Worm (Caenorhabditis elegans) whole organism, L3 larva: ENCODE results near the gene icap-1.

Source experiments
- R02D3.7 ChIP-seq: fragments of 150-350 bp; optimal IDR thresholded peaks from 2 replicates; lab custom pipeline; 2014; ENCODE audit warnings: missing biosample characterization, missing genetic modification characterization
- ZK546.5 ChIP-seq: sonication (generic microtip); optimal IDR thresholded peaks from 2 replicates; lab custom pipeline; 2017; ENCODE audit warnings: missing biosample characterization, missing genetic modification characterization
- aly-2 ChIP-seq: fragments of 150-350 bp; optimal IDR thresholded peaks from 2 replicates; lab custom pipeline; 2014; ENCODE audit warnings: missing biosample characterization, missing genetic modification characterization
- ceh-16 ChIP-seq: sonication (generic microtip); optimal IDR thresholded peaks from 2 replicates; lab custom pipeline; 2017; ENCODE audit warnings: missing biosample characterization, missing genetic modification characterization
- ceh-9 ChIP-seq: sonication (generic microtip); optimal IDR thresholded peaks from 2 replicates; lab custom pipeline; 2018; ENCODE audit warnings: missing biosample characterization, missing genetic modification characterization
- egl-27 ChIP-seq: sonication (generic microtip); optimal IDR thresholded peaks from 4 replicates; lab custom pipeline; 2017; ENCODE audit warnings: missing biosample characterization, missing genetic modification reagents, missing genetic modification characterization
- elt-1 ChIP-seq: fragments of 150-350 bp; optimal IDR thresholded peaks from 2 replicates; lab custom pipeline; 2014; ENCODE audit warnings: missing biosample characterization, missing genetic modification characterization
- elt-3 ChIP-seq, 3 experiments: fragments of 150-350 bp in 1 of 3; sonication (generic microtip) in 2 of 3; optimal IDR thresholded peaks; 2 replicates in 2 of 3; 4 replicates in 1 of 3; lab custom pipeline; 2014 to 2017; ENCODE audit warnings: missing biosample characterization in 3 of 3, missing genetic modification characterization in 3 of 3
- eor-1 ChIP-seq, 2 experiments: fragments of 150-350 bp; optimal IDR thresholded peaks; 2 replicates each; lab custom pipeline; 2014 to 2018; ENCODE audit warnings: missing biosample characterization in 2 of 2, missing genetic modification characterization in 2 of 2
- fkh-10 ChIP-seq: sonication (generic microtip); optimal IDR thresholded peaks from 2 replicates; lab custom pipeline; 2017; ENCODE audit warnings: missing biosample characterization, missing genetic modification reagents, missing genetic modification characterization
- fkh-2 ChIP-seq: fragments of 150-350 bp; optimal IDR thresholded peaks from 2 replicates; lab custom pipeline; 2014; ENCODE audit warnings: missing biosample characterization, missing genetic modification reagents, missing genetic modification characterization
- fos-1 ChIP-seq: fragments of 150-350 bp; optimal IDR thresholded peaks from 2 replicates; lab custom pipeline; 2014; ENCODE audit warnings: missing biosample characterization, missing genetic modification characterization
- hmg-11 ChIP-seq: sonication (generic microtip); optimal IDR thresholded peaks from 2 replicates; lab custom pipeline; 2016; ENCODE audit warnings: missing genetic modification characterization, missing compliant biosample characterization
- jun-1 ChIP-seq: fragments of 150-350 bp; optimal IDR thresholded peaks from 2 replicates; lab custom pipeline; 2014; ENCODE audit warnings: missing biosample characterization, missing genetic modification reagents, missing genetic modification characterization
- lin-15B ChIP-seq: fragments of 150-350 bp; optimal IDR thresholded peaks from 2 replicates; lab custom pipeline; 2014; ENCODE audit warnings: missing biosample characterization, missing genetic modification characterization
- lin-39 ChIP-seq: fragments of 150-350 bp; optimal IDR thresholded peaks from 2 replicates; lab custom pipeline; 2018; ENCODE audit warnings: missing biosample characterization, missing genetic modification reagents, missing genetic modification characterization
- lsy-12 ChIP-seq: sonication (generic microtip); optimal IDR thresholded peaks from 2 replicates; lab custom pipeline; 2016; ENCODE audit warnings: mild to moderate bottlenecking, missing genetic modification characterization, missing compliant biosample characterization
- mdl-1 ChIP-seq: fragments of 150-350 bp; optimal IDR thresholded peaks from 2 replicates; lab custom pipeline; 2014; ENCODE audit warnings: missing biosample characterization, missing genetic modification characterization
- mml-1 ChIP-seq: fragments of 150-350 bp; sonication (generic microtip); optimal IDR thresholded peaks from 3 replicates; lab custom pipeline; 2014; ENCODE audit warnings: missing biosample characterization, missing genetic modification characterization
- nfya-1 ChIP-seq: sonication (generic microtip); optimal IDR thresholded peaks from 2 replicates; lab custom pipeline; 2017; ENCODE audit warnings: missing genetic modification characterization, mild to moderate bottlenecking, missing compliant biosample characterization, antibody characterized with exemption, moderate library complexity; ENCODE audit not compliant: insufficient read depth
- nhr-12 ChIP-seq: fragments of 150-350 bp; optimal IDR thresholded peaks from 2 replicates; lab custom pipeline; 2014; ENCODE audit warnings: missing biosample characterization, missing genetic modification characterization
- nhr-237 ChIP-seq: fragments of 150-350 bp; optimal IDR thresholded peaks from 2 replicates; lab custom pipeline; 2014; ENCODE audit warnings: missing biosample characterization, missing genetic modification characterization
- nhr-25 ChIP-seq: sonication (generic microtip); optimal IDR thresholded peaks from 2 replicates; lab custom pipeline; 2017; ENCODE audit warnings: missing biosample characterization, missing genetic modification characterization
- nhr-28 ChIP-seq: fragments of 150-350 bp; optimal IDR thresholded peaks from 2 replicates; lab custom pipeline; 2014; ENCODE audit warnings: missing biosample characterization, missing genetic modification characterization
- nhr-67 ChIP-seq: fragments of 150-350 bp; optimal IDR thresholded peaks from 2 replicates; lab custom pipeline; 2014; ENCODE audit warnings: missing biosample characterization, missing genetic modification characterization
- nhr-76 ChIP-seq: fragments of 150-350 bp; sonication (generic microtip); optimal IDR thresholded peaks from 5 replicates; lab custom pipeline; 2014; ENCODE audit warnings: missing biosample characterization, missing genetic modification characterization
- nhr-77 ChIP-seq: fragments of 150-350 bp; optimal IDR thresholded peaks from 2 replicates; lab custom pipeline; 2014; ENCODE audit warnings: missing biosample characterization, missing genetic modification characterization
- pha-4 ChIP-seq: fragments of 150-350 bp; optimal IDR thresholded peaks from 2 replicates; lab custom pipeline; 2014; ENCODE audit warnings: missing biosample characterization, missing genetic modification reagents, missing genetic modification characterization
- sea-2 ChIP-seq: fragments of 150-350 bp; sonication (generic microtip); optimal IDR thresholded peaks from 4 replicates; lab custom pipeline; 2014; ENCODE audit warnings: missing biosample characterization, missing genetic modification reagents, missing genetic modification characterization
- skn-1 ChIP-seq: fragments of 150-350 bp; optimal IDR thresholded peaks from 2 replicates; lab custom pipeline; 2014; ENCODE audit warnings: missing biosample characterization, missing genetic modification characterization
- snpc-4 ChIP-seq: fragments of 150-350 bp; optimal IDR thresholded peaks from 2 replicates; lab custom pipeline; 2014; ENCODE audit warnings: missing biosample characterization, missing genetic modification characterization
- tbx-2 ChIP-seq: sonication (generic microtip); optimal IDR thresholded peaks from 2 replicates; lab custom pipeline; 2016; ENCODE audit warnings: mild to moderate bottlenecking, missing genetic modification characterization, missing compliant biosample characterization
- unc-39 ChIP-seq: sonication (generic microtip); optimal IDR thresholded peaks from 4 replicates; lab custom pipeline; 2017; ENCODE audit warnings: missing biosample characterization, missing genetic modification characterization
- unc-62 ChIP-seq: fragments of 150-350 bp; sonication (generic microtip); optimal IDR thresholded peaks from 4 replicates; lab custom pipeline; 2014; ENCODE audit warnings: missing biosample characterization, missing genetic modification reagents, missing genetic modification characterization
- zag-1 ChIP-seq: fragments of 150-350 bp; optimal IDR thresholded peaks from 2 replicates; lab custom pipeline; 2014; ENCODE audit warnings: missing biosample characterization, missing genetic modification characterization
- ztf-11 ChIP-seq: fragments of 150-350 bp; optimal IDR thresholded peaks from 2 replicates; lab custom pipeline; 2014; ENCODE audit warnings: missing biosample characterization, missing genetic modification characterization
- ztf-4 ChIP-seq: fragments of 150-350 bp; optimal IDR thresholded peaks from 2 replicates; lab custom pipeline; 2014; ENCODE audit warnings: missing biosample characterization, missing genetic modification characterization

The icap-1 gene

ce11 chrIV:13776745-13777144, 10.0 kb downstream of the icap-1 start:
- TF ChIP-seq zag-1 (tag; lab: Kevin White, UChicago) = no peak
- TF ChIP-seq aly-2 (tag; lab: Kevin White, UChicago) = no peak
- TF ChIP-seq mdl-1 (tag; lab: Kevin White, UChicago) = no peak
- TF ChIP-seq nfya-1 (tag; lab: Kevin White, UChicago) = no peak
- TF ChIP-seq nhr-25 (tag; lab: Kevin White, UChicago) = no peak
- TF ChIP-seq hmg-11 (tag; lab: Kevin White, UChicago) = no peak
- TF ChIP-seq ceh-9 (tag; lab: Kevin White, UChicago) = no peak
- TF ChIP-seq jun-1 (tag; lab: Kevin White, UChicago) = no peak
- TF ChIP-seq nhr-67 (tag; lab: Kevin White, UChicago) = no peak
- no peak for TF ChIP-seq nhr-77 (tag; lab: Kevin White, UChicago)
- no peak for TF ChIP-seq sea-2 (GFP tag; lab: Kevin White, UChicago)
- no peak for TF ChIP-seq pha-4
- TF ChIP-seq nhr-28 = no peak
- no peak for TF ChIP-seq tbx-2 (tag; lab: Kevin White, UChicago)
- no peak for TF ChIP-seq nhr-237 (tag; lab: Kevin White, UChicago)
- no peak for TF ChIP-seq nhr-12

- TF ChIP-seq pha-4 (peak; percentile 7), nhr-77 (tag; lab: Kevin White, UChicago) (no peak)
- TF ChIP-seq, all 47 proteins: peak for 1
Observed at ce11 chrIV:13776115-13776514, 10.6 kb downstream of the icap-1 start, which contains the start of gene Y45F10D.16. Y45F10D.16 (plus strand) TSS chrIV:13776415.

- TF ChIP-seq lin-15B (tag; lab: Kevin White, UChicago) (no peak), mml-1 (tag; lab: Kevin White, UChicago) (no peak), elt-3 (tag; optimal IDR thresholded peaks at IDR 0.05; lab: Kevin White, UChicago) (no peak), ztf-11 (no peak), nhr-25 (tag; lab: Kevin White, UChicago) (no peak), lin-39 (no peak), skn-1 (tag; lab: Kevin White, UChicago) (no peak), snpc-4 (tag; lab: Kevin White, UChicago) (no peak), ZK546.5 (no peak), jun-1 (tag; lab: Kevin White, UChicago) (no peak), fkh-10 (no peak), fkh-2 (no peak), nfya-1 (tag; lab: Kevin White, UChicago) (no peak)
Observed at ce11 chrIV:13774578-13774977, 12.2 kb downstream of the icap-1 start, which contains the start of gene Y45F10D.2. Y45F10D.2 (minus strand) TSS chrIV:13774678.

- TF ChIP-seq egl-27 (tag; lab: Kevin White, UChicago) = no peak
- no peak for TF ChIP-seq ztf-11
- TF ChIP-seq R02D3.7 = no peak
- TF ChIP-seq nfya-1 (tag; lab: Kevin White, UChicago) = peak; percentile 74
Observed at ce11 chrIV:13764708-13765107, 22.1 kb downstream of the icap-1 start.

DNA sequence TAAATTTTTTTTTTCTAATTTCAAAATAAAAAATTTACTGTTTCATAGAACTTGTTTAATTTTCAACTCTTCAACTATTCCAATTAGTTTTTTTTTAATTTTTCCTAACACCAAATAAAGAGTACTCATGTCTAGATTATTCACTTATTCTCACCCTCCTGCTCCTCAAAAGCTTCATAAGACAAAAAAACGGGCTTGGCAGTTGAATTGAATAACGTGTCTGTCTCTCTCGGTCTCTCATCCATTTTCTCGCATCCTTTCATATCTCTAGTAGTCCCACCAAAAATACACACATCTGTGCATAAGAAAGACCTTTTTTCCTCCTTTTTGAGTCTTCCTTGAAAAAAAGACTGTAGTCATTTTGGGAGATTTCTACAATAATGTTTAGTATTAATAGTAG, 23.3 kb downstream of the icap-1 start:
- TF ChIP-seq unc-62 = no peak
- TF ChIP-seq sea-2 (GFP tag; lab: Kevin White, UChicago) = no peak
- no peak for TF ChIP-seq ceh-16 (tag; lab: Kevin White, UChicago)
- no peak for TF ChIP-seq hmg-11 (tag; lab: Kevin White, UChicago)
- no peak for TF ChIP-seq lsy-12 (tag; lab: Kevin White, UChicago)
- TF ChIP-seq elt-1 (tag; lab: Kevin White, UChicago) = no peak
- TF ChIP-seq fos-1 = no peak
- no peak for TF ChIP-seq jun-1 (tag; lab: Kevin White, UChicago)
- TF ChIP-seq ceh-9 (tag; lab: Kevin White, UChicago) = no peak
- no peak for TF ChIP-seq skn-1 (tag; lab: Kevin White, UChicago)
- no peak for TF ChIP-seq unc-39 (tag; lab: Kevin White, UChicago)
- no peak for TF ChIP-seq nhr-237 (tag; lab: Kevin White, UChicago)
- TF ChIP-seq nhr-76 (tag; lab: Kevin White, UChicago) = no peak
- no peak for TF ChIP-seq eor-1 (tag; optimal IDR thresholded peaks at IDR 0.05; lab: Kevin White, UChicago)
- no peak for TF ChIP-seq elt-3 (tag; optimal IDR thresholded peaks at IDR 0.05; lab: Kevin White, UChicago)
- TF ChIP-seq R02D3.7 = no peak
- TF ChIP-seq tbx-2 (tag; lab: Kevin White, UChicago) = no peak
- no peak for TF ChIP-seq ztf-4 (tag; lab: Kevin White, UChicago)
- no peak for TF ChIP-seq pha-4
- TF ChIP-seq nhr-28 = no peak
- TF ChIP-seq, all 47 proteins: peak for 0
